Worm (Caenorhabditis elegans): ENCODE data around the gene tag-51.

Gene tag-51

DNA sequence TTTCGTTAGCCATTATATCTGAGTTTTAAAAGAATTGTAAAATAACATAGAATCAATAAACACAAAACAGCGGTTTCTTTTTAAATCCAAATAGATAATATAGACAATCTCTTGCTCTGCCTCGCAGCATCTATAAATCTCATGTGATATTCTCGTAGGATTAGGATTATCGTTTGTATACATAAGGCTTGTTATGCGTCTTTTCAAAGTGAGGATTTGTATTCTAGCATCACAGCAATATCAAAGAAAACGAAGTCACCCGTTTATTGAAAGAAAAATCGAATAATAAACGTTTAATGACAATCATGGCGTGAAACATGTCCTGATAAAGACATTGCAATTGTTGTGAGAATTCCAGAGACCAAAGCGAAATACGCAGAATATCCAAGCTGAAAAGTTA, 18.4 kb downstream of the tag-51 start, which contains the start of the genes T24C4.3 and clc-20:
TSS of gene T24C4.3 (minus strand) at position 101 of the 400 bp plus-strand sequence.
TSS of gene clc-20 (plus strand) at position 211 of the 400 bp plus-strand sequence.
- TF ChIP-seq pax-1 (tag; optimal IDR thresholded peaks at IDR 0.05), result no peak
- no peak for TF ChIP-seq hlh-8 (tag; optimal IDR thresholded peaks at IDR 0.05)
- no peak for TF ChIP-seq fkh-6 (tag; optimal IDR thresholded peaks at IDR 0.05)
- TF ChIP-seq madf-2 (tag; optimal IDR thresholded peaks at IDR 0.05), result no peak
- no peak for TF ChIP-seq K09A11.1 (tag; optimal IDR thresholded peaks at IDR 0.05; ENCODE audit: insufficient read depth)
- no peak for TF ChIP-seq fkh-10 (GFP tag; optimal IDR thresholded peaks at IDR 0.05)
- TF ChIP-seq tbx-2 (tag; optimal IDR thresholded peaks at IDR 0.05), result no peak
- no peak for TF ChIP-seq ceh-18 (tag; optimal IDR thresholded peaks at IDR 0.05)

DNA sequence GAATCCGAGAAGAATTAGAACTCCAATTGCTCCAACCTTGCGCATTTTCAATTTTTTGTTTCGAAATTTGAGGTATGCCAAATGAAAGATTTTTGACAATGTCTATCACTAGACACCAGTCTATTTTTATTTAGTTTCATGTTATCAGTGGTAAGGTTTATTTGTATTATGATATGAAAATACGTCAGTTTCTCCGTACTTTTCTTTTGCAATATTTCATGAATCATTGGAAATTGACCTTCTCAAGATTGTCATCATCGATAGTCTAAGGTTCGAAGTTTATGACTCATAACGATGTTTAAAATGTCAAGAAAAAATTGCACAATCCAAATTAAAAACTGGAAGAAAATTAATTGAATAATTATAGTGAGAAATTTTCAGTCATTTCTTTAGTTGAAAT, 19.4 kb downstream of the tag-51 start, which contains the start of gene clc-19:
TSS of gene clc-19 (minus strand) at position 135 of the 400 bp plus-strand sequence.
- TF ChIP-seq pqm-1 (tag; optimal IDR thresholded peaks at IDR 0.05) (no peak), madf-2 (tag; optimal IDR thresholded peaks at IDR 0.05) (no peak), nhr-11 (tag; optimal IDR thresholded peaks at IDR 0.05) (no peak), sox-2 (GFP tag; IDR thresholded peaks at IDR 0.05) (no peak), npax-4 (tag; optimal IDR thresholded peaks at IDR 0.05) (no peak), C38D4.7 (GFP tag; optimal IDR thresholded peaks at IDR 0.05) (no peak), nhr-232 (tag; optimal IDR thresholded peaks at IDR 0.05) (no peak), ahr-1 (tag; optimal IDR thresholded peaks at IDR 0.05) (no peak), ceh-30 (tag; optimal IDR thresholded peaks at IDR 0.05) (no peak), gmeb-2 (tag; optimal IDR thresholded peaks at IDR 0.05) (no peak), lim-6 (tag; optimal IDR thresholded peaks at IDR 0.05) (no peak), ref-2 (tag; optimal IDR thresholded peaks at IDR 0.05) (no peak), ceh-34 (tag; optimal IDR thresholded peaks at IDR 0.05) (no peak), eyg-1 (tag; optimal IDR thresholded peaks at IDR 0.05) (no peak), unc-42 (tag; optimal IDR thresholded peaks at IDR 0.05) (no peak)

DNA sequence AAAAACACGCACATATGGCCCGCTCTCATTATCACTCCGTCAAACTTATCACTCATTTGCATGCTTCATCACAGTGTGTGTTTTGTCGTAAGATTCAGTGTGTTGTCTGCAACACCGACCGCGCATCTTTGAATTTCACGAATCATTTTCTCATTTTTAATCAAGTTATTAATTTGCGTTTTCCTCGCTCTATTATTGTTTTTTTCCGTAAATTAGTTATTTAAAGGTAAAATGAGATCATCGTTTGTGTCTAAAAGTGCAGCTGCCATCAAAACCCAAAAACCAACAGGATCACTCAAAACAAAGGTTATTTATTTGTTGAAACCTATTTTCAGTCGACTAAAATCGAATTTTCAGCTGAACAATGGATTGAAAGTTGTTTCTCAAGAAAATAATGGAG, 25.6 kb downstream of the tag-51 start, which contains the start of the genes T24C4.5 and ucr-2.3:
TSS of gene T24C4.5 (minus strand) at position 101 of the 400 bp plus-strand sequence.
TSS of gene ucr-2.3 (plus strand) at position 227 of the 400 bp plus-strand sequence.
- TF ChIP-seq ets-4 (tag; optimal IDR thresholded peaks at IDR 0.05) (no peak), ceh-34 (tag; optimal IDR thresholded peaks at IDR 0.05) (no peak), hlh-15 (tag; optimal IDR thresholded peaks at IDR 0.05) (no peak), hlh-30 (tag; optimal IDR thresholded peaks at IDR 0.05; ENCODE audit: insufficient read depth) (no peak), K02D7.2 (tag; optimal IDR thresholded peaks at IDR 0.05) (no peak), sdc-2 (tag; optimal IDR thresholded peaks at IDR 0.05) (no peak)

DNA sequence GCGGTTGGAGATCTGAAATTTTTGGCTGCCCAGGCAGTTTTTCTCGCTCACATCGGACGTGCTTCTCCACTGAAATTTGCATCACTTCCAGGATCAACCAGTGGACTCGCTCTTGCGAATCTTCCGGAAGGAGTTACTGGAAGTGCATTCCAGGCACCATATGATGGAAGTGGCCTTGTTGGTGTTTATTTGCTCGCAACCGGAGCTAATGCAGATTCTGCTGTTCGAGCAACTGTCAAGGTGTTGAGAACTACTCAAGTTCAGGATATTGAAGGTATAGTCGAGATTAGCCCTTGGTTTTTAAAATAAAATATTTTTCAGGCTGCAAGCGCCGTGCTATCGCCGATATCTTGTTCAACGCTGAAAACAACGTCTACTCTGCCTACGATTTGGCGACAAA, 26.8 kb downstream of the tag-51 start:
- TF ChIP-seq ceh-48 (tag; optimal IDR thresholded peaks at IDR 0.05) (no peak), unc-55 (GFP tag; optimal IDR thresholded peaks at IDR 0.05) (no peak), syd-9 (tag; optimal IDR thresholded peaks at IDR 0.05) (no peak), ztf-16 (tag; optimal IDR thresholded peaks at IDR 0.05) (no peak), ttx-3 (tag; optimal IDR thresholded peaks at IDR 0.05) (no peak), pha-4 (tag; optimal IDR thresholded peaks at IDR 0.05) (no peak), che-1 (tag; optimal IDR thresholded peaks at IDR 0.05) (no peak), fkh-10 (GFP tag; optimal IDR thresholded peaks at IDR 0.05) (no peak), lim-6 (tag; optimal IDR thresholded peaks at IDR 0.05) (no peak), nhr-11 (tag; optimal IDR thresholded peaks at IDR 0.05) (no peak), K02D7.2 (tag; optimal IDR thresholded peaks at IDR 0.05) (no peak), ceh-24 (tag; optimal IDR thresholded peaks at IDR 0.05) (no peak), ceh-22 (tag; optimal IDR thresholded peaks at IDR 0.05) (no peak), hlh-13 (GFP tag; optimal IDR thresholded peaks at IDR 0.05) (no peak), nfya-1 (tag; optimal IDR thresholded peaks at IDR 0.05) (no peak), gmeb-2 (tag; optimal IDR thresholded peaks at IDR 0.05) (no peak), ref-2 (tag; optimal IDR thresholded peaks at IDR 0.05) (no peak)

All from whole organism, late embryonic.